Fruit fly (Drosophila melanogaster) Kc167 (cell line): ENCODE data around the gene fok.

Experiments used
- h ChIP-seq: fragments of >200 bp; optimal IDR thresholded peaks from 3 replicates; lab custom pipeline; 2018; ENCODE audit warnings: missing external identifiers
- insv ChIP-seq: fragments of >200 bp; optimal IDR thresholded peaks from 3 replicates; lab custom pipeline; 2018; ENCODE audit warnings: missing external identifiers
- psq ChIP-seq: fragments of >200 bp; optimal IDR thresholded peaks from 2 replicates; lab custom pipeline; 2017; ENCODE audit warnings: missing external identifiers

dm6 chr2L:20106595-20106994, 21.7 kb upstream of the fok start:
- TF ChIP-seq psq (no peak), h (lab: Kevin White, UChicago) (no peak), insv (no peak)
